Fruit fly (Drosophila melanogaster) S2 (cell line): Measurements from ENCODE around the gene CG13407.

Experiments used
- CG8478 ChIP-seq: fragments of >200 bp; optimal IDR thresholded peaks from 2 replicates; lab custom pipeline; 2018
- CTCF ChIP-seq, 2 experiments: fragments of >200 bp; optimal IDR thresholded peaks; 2 replicates each; lab custom pipeline; 2018

DNA sequence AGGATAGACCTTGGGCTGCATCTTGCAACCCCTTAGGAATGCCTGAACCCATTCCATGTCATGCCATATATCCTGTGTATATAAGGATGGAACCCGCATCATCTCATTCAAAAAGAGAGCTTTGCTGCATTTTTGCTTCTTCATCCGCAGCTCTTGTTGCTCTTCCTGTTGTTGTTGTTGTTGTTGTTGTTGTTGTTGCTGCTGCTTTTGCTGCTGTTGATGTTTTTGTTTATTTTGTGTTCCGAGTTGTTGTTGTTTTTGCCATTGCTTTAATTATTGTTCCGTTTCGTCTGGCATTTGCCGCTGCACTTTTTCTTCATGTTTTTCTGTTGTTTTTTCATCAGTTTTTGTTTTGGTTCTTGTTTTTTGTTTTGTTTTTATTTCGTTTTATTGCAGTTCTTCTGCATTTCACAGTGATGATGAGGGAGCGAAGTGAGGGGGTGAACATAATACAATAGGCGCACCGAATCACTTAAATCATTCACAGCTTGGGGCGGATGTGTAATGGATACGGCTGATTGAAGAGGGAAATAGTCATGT, 36.8 kb downstream of the CG13407 start:
- TF ChIP-seq CTCF (optimal IDR thresholded peaks at IDR 0.05; lab: Kevin White, UChicago): no peak
- no peak for TF ChIP-seq CG8478
